Fruit fly (Drosophila melanogaster) whole organism, embryonic: ENCODE measurements around the gene Wdr92.

ENCODE experiments used
- CG10959 ChIP-seq: fragments of 200-800 bp; sonication (Bioruptor generic); IDR thresholded peaks from 2 replicates; pipeline ENCODE4 v1.3.6; 2022; ENCODE audit warnings: missing biosample characterization, missing genetic modification characterization
- CG16815 ChIP-seq: fragments of 200-800 bp; sonication (Bioruptor generic); optimal IDR thresholded peaks from 3 replicates; lab custom pipeline; 2017; ENCODE audit warnings: missing biosample characterization, mild to moderate bottlenecking, missing genetic modification characterization
- CG17359 ChIP-seq: fragments of 200-800 bp; sonication (Bioruptor generic); optimal IDR thresholded peaks from 3 replicates; lab custom pipeline; 2018; ENCODE audit warnings: missing biosample characterization, mild to moderate bottlenecking, missing genetic modification characterization, moderate library complexity
- CG18619 ChIP-seq: fragments of 200-800 bp; sonication (Bioruptor generic); optimal IDR thresholded peaks from 3 replicates; lab custom pipeline; 2017; ENCODE audit warnings: missing biosample characterization, mild to moderate bottlenecking, missing genetic modification characterization
- CG2120 ChIP-seq: fragments of 200-800 bp; sonication (Bioruptor generic); optimal IDR thresholded peaks from 3 replicates; lab custom pipeline; 2016; ENCODE audit warnings: missing biosample characterization, missing genetic modification characterization
- CG30403 ChIP-seq: fragments of 200-800 bp; sonication (Bioruptor generic); optimal IDR thresholded peaks from 3 replicates; lab custom pipeline; 2016; ENCODE audit warnings: missing biosample characterization, missing genetic modification characterization
- CG31224 ChIP-seq: fragments of 200-800 bp; sonication (Bioruptor generic); IDR thresholded peaks from 2 replicates; pipeline ENCODE4 v1.3.6; 2022; ENCODE audit warnings: missing biosample characterization, missing genetic modification characterization
- CG31365 ChIP-seq: fragments of 200-800 bp; sonication (Bioruptor generic); optimal IDR thresholded peaks from 2 replicates; lab custom pipeline; 2018; ENCODE audit warnings: missing biosample characterization, mild to moderate bottlenecking, missing genetic modification characterization
- CG31388 ChIP-seq: fragments of 200-800 bp; sonication (Bioruptor generic); optimal IDR thresholded peaks from 2 replicates; lab custom pipeline; 2016; ENCODE audit warnings: missing biosample characterization, missing genetic modification characterization
- CG32772 ChIP-seq: fragments of 200-800 bp; sonication (Bioruptor generic); IDR thresholded peaks from 2 replicates; pipeline ENCODE4 v1.3.6; 2022; ENCODE audit warnings: missing biosample characterization, missing genetic modification characterization
- CG34224 ChIP-seq: fragments of 200-800 bp; sonication (Bioruptor generic); IDR thresholded peaks from 3 replicates; pipeline ENCODE4 v1.3.6; 2022; ENCODE audit warnings: missing biosample characterization, missing genetic modification characterization; ENCODE audit not compliant: partially characterized antibody
- CG6175 ChIP-seq: fragments of 200-800 bp; sonication (Bioruptor generic); IDR thresholded peaks from 3 replicates; pipeline ENCODE4 v1.3.6; 2022; ENCODE audit warnings: missing biosample characterization, missing genetic modification characterization
- CG6654 ChIP-seq: fragments of 200-800 bp; sonication (Bioruptor generic); optimal IDR thresholded peaks from 2 replicates; lab custom pipeline; 2017; ENCODE audit warnings: missing biosample characterization, mild to moderate bottlenecking, missing genetic modification characterization
- CG8388 ChIP-seq: fragments of 200-800 bp; sonication (Bioruptor generic); optimal IDR thresholded peaks from 2 replicates; lab custom pipeline; 2019; ENCODE audit warnings: missing biosample characterization, mild to moderate bottlenecking, missing genetic modification characterization, moderate library complexity
- CHES-1-like ChIP-seq: fragments of 200-800 bp; sonication (Bioruptor generic); optimal IDR thresholded peaks from 2 replicates; lab custom pipeline; 2016; ENCODE audit warnings: missing biosample characterization, missing genetic modification characterization
- ERR ChIP-seq: fragments of 200-800 bp; sonication (Bioruptor generic); optimal IDR thresholded peaks from 2 replicates; lab custom pipeline; 2016; ENCODE audit warnings: missing biosample characterization, missing genetic modification characterization
- Ets65A ChIP-seq: fragments of 200-800 bp; sonication (Bioruptor generic); peaks from one replicate; lab custom pipeline; 2016; ENCODE audit warnings: missing biosample characterization, missing genetic modification characterization
- Fer2 ChIP-seq: fragments of 200-800 bp; sonication (Bioruptor generic); optimal IDR thresholded peaks from 2 replicates; lab custom pipeline; 2018; ENCODE audit warnings: missing biosample characterization, mild to moderate bottlenecking, missing genetic modification characterization, moderate library complexity
- GATAe ChIP-seq: fragments of 200-800 bp; sonication (Bioruptor generic); conservative IDR thresholded peaks from 2 replicates; pipeline ENCODE4 v1.3.6; 2022; ENCODE audit warnings: missing biosample characterization, missing genetic modification characterization
- HLHmδ ChIP-seq: fragments of 200-800 bp; sonication (Bioruptor generic); optimal IDR thresholded peaks from 2 replicates; lab custom pipeline; 2018; ENCODE audit warnings: missing biosample characterization, mild to moderate bottlenecking, missing genetic modification characterization, moderate library complexity
- HmgD ChIP-seq: fragments of 200-800 bp; sonication (Bioruptor generic); optimal IDR thresholded peaks from 3 replicates; lab custom pipeline; 2016; ENCODE audit warnings: missing biosample characterization, missing genetic modification characterization
- HmgZ ChIP-seq: fragments of 200-800 bp; sonication (Bioruptor generic); optimal IDR thresholded peaks from 2 replicates; lab custom pipeline; 2018; ENCODE audit warnings: missing biosample characterization, mild to moderate bottlenecking, missing genetic modification characterization
- MTF-1 ChIP-seq: fragments of 200-800 bp; sonication (Bioruptor generic); optimal IDR thresholded peaks from 2 replicates; lab custom pipeline; 2018; ENCODE audit warnings: missing biosample characterization, mild to moderate bottlenecking, missing genetic modification characterization, borderline replicate concordance
- Med ChIP-seq: fragments of 200-800 bp; sonication (Bioruptor generic); peaks from one replicate; lab custom pipeline; 2016; ENCODE audit warnings: missing biosample characterization, missing genetic modification characterization, mild to moderate bottlenecking, inconsistent platforms, moderate library complexity
- Nf-YB ChIP-seq: fragments of 200-800 bp; sonication (Bioruptor generic); optimal IDR thresholded peaks from 3 replicates; lab custom pipeline; 2019; ENCODE audit warnings: missing biosample characterization, mild to moderate bottlenecking, missing genetic modification characterization, moderate library complexity
- Rfx ChIP-seq: fragments of 200-800 bp; sonication (Bioruptor generic); IDR thresholded peaks from 2 replicates; pipeline ENCODE4 v1.3.6; 2022; ENCODE audit warnings: missing biosample characterization, missing genetic modification characterization
- Spps ChIP-seq: fragments of 200-800 bp; sonication (Bioruptor generic); optimal IDR thresholded peaks from 2 replicates; lab custom pipeline; 2018; ENCODE audit warnings: missing biosample characterization, mild to moderate bottlenecking, missing genetic modification characterization
- Trl ChIP-seq, 3 experiments: fragments of >200 bp in 2 of 3; fragments of 200-800 bp in 1 of 3; sonication (Bioruptor generic) in 1 of 3; optimal IDR thresholded peaks; 2 replicates in 1 of 3; 3 replicates in 2 of 3; lab custom pipeline; 2016 to 2017; ENCODE audit warnings: missing biosample characterization in 1 of 3, missing genetic modification characterization in 1 of 3
- Xrp1 ChIP-seq: fragments of 200-800 bp; sonication (Bioruptor generic); IDR thresholded peaks from 2 replicates; pipeline ENCODE4 v1.3.6; 2022; ENCODE audit warnings: missing biosample characterization, missing genetic modification characterization
- abd-A ChIP-seq: fragments of 200-800 bp; sonication (Bioruptor generic); optimal IDR thresholded peaks from 3 replicates; lab custom pipeline; 2019; ENCODE audit warnings: missing biosample characterization, mild to moderate bottlenecking, missing genetic modification characterization, moderate library complexity
- chinmo ChIP-seq: fragments of 200-800 bp; sonication (Bioruptor generic); IDR thresholded peaks from 4 replicates; pipeline ENCODE4 v1.3.6; 2022; ENCODE audit warnings: missing biosample characterization, missing genetic modification characterization; ENCODE audit not compliant: partially characterized antibody
- corto ChIP-seq: fragments of 200-800 bp; sonication (Bioruptor generic); optimal IDR thresholded peaks from 2 replicates; lab custom pipeline; 2016; ENCODE audit warnings: missing biosample characterization, mild to moderate bottlenecking, missing genetic modification characterization, moderate library complexity
- cwo ChIP-seq: fragments of 200-800 bp; sonication (Bioruptor generic); optimal IDR thresholded peaks from 3 replicates; lab custom pipeline; 2017; ENCODE audit warnings: missing biosample characterization, missing genetic modification characterization, mild to moderate bottlenecking, moderate library complexity, missing genetic modification reagents
- da ChIP-seq: fragments of 200-800 bp; sonication (Bioruptor generic); optimal IDR thresholded peaks from 2 replicates; lab custom pipeline; 2016; ENCODE audit warnings: missing biosample characterization, missing genetic modification characterization
- dmrt11E ChIP-seq: fragments of 200-800 bp; sonication (Bioruptor generic); optimal IDR thresholded peaks from 3 replicates; lab custom pipeline; 2018; ENCODE audit warnings: missing biosample characterization, mild to moderate bottlenecking, missing genetic modification characterization, moderate library complexity
- fd96Cb ChIP-seq: fragments of 200-800 bp; sonication (Bioruptor generic); optimal IDR thresholded peaks from 2 replicates; lab custom pipeline; 2018; ENCODE audit warnings: missing biosample characterization, mild to moderate bottlenecking, missing genetic modification characterization, moderate library complexity
- gcm ChIP-seq: fragments of 200-800 bp; sonication (Bioruptor generic); optimal IDR thresholded peaks from 2 replicates; lab custom pipeline; 2019; ENCODE audit warnings: missing biosample characterization, mild to moderate bottlenecking, missing genetic modification characterization, moderate library complexity
- gro ChIP-seq: fragments of 200-800 bp; sonication (Bioruptor generic); optimal IDR thresholded peaks from 2 replicates; lab custom pipeline; 2016; ENCODE audit warnings: missing biosample characterization, missing genetic modification characterization
- pan ChIP-seq, 4 experiments: fragments of >200 bp in 3 of 4; fragments of 200-800 bp in 1 of 4; sonication (Bioruptor generic) in 1 of 4; optimal IDR thresholded peaks in 3 of 4; IDR thresholded peaks in 1 of 4; 2 replicates each; pipeline versions ENCODE4 v1.3.6 to Lab custom; 2017 to 2022; ENCODE audit warnings: missing biosample characterization in 2 of 4, missing genetic modification characterization in 2 of 4, mixed read lengths in 1 of 4
- phol ChIP-seq: fragments of 200-800 bp; sonication (Bioruptor generic); optimal IDR thresholded peaks from 3 replicates; lab custom pipeline; 2018; ENCODE audit warnings: missing biosample characterization, mild to moderate bottlenecking, missing genetic modification characterization, moderate library complexity
- repo ChIP-seq: fragments of 200-800 bp; sonication (Bioruptor generic); optimal IDR thresholded peaks from 2 replicates; lab custom pipeline; 2016; ENCODE audit warnings: missing biosample characterization, missing genetic modification characterization
- rib ChIP-seq: fragments of 200-800 bp; sonication (Bioruptor generic); IDR thresholded peaks from 2 replicates; pipeline ENCODE4 v1.3.6; 2022; ENCODE audit warnings: missing biosample characterization, missing genetic modification characterization
- wek ChIP-seq: fragments of 200-800 bp; sonication (Bioruptor generic); optimal IDR thresholded peaks from 3 replicates; lab custom pipeline; 2018; ENCODE audit warnings: missing biosample characterization, mild to moderate bottlenecking, missing genetic modification characterization, moderate library complexity
- wor ChIP-seq: fragments of 200-800 bp; sonication (Bioruptor generic); IDR thresholded peaks from 2 replicates; pipeline ENCODE4 v1.3.6; 2022; ENCODE audit warnings: missing biosample characterization, missing genetic modification characterization

The Wdr92 gene

DNA sequence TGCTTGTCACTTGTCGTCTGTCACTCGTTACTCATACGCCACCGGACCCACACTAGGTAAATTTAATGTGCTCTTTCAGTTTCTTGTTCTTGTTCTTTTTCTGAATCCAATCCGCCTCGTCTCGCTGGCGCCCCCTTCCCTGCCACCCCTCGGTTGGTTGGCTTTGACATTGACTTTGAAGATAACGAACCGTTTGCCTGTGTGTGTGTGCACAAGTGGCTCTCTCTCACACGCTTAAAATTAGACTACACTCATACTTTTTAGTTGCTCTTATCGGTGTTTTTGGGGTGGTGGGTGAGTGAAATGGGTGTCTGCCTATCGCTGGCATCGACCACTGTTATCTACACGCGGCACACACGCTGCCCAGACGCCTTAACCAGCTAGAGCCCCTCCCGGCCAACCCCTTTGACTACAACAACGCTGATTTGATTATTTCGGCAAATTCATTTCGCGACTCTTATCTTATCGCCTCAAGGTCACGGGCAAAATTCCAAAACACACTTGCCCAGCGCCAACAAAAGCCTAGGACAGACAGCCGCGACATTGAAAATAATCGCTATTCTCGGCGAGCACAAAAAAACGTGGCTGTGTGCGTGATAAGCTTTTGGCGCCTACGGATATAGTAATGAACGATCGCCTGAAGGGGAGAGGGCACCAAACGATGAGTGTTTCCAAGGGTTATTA is 42.3 kb downstream of the Wdr92 start (continued):
- no peak for TF ChIP-seq fd96Cb
- peak; percentile 90 for TF ChIP-seq GATAe (GFP tag; lab: Robert Waterston, UW)
- TF ChIP-seq HmgZ (tag; lab: Kevin White, UChicago): peak; percentile 71
- no peak for TF ChIP-seq Nf-YB
- TF ChIP-seq gcm: no peak
- no peak for TF ChIP-seq CG30403 (GFP tag; lab: Kevin White, UChicago)
- TF ChIP-seq CHES-1-like (GFP tag; lab: Kevin White, UChicago): no peak
- TF ChIP-seq CG16815 (GFP tag; lab: Kevin White, UChicago): no peak
- no peak for TF ChIP-seq CG31365
- TF ChIP-seq CG8388 (GFP tag; lab: Kevin White, UChicago): no peak
- 0 out of 3 replicates have a peak, but pooled peaks have one; percentile 28 for TF ChIP-seq CG34224 (GFP tag; lab: Robert Waterston, UW)
- TF ChIP-seq dmrt11E (tag; lab: Kevin White, UChicago): no peak
- no peak for TF ChIP-seq CG6654 (GFP tag; lab: Kevin White, UChicago)
- no peak for TF ChIP-seq CG32772
- no peak for TF ChIP-seq CG6175
- TF ChIP-seq corto (GFP tag; lab: Kevin White, UChicago): peak; percentile 37
- peak; percentile 92 for TF ChIP-seq ERR (GFP tag; lab: Kevin White, UChicago)
- no peak for TF ChIP-seq pan (optimal IDR thresholded peaks at IDR 0.05; lab: Kevin White, UChicago)
- TF ChIP-seq pan (GFP tag; optimal IDR thresholded peaks at IDR 0.05 in 1 of 2, IDR thresholded peaks at IDR 0.05 in 1 of 2): no peak
- no peak for TF ChIP-seq HLHmδ (GFP tag; lab: Kevin White, UChicago)
- no peak for TF ChIP-seq Fer2
- TF ChIP-seq da (GFP tag; lab: Kevin White, UChicago): no peak
- no peak for TF ChIP-seq CG10959 (GFP tag; lab: Robert Waterston, UW)
- TF ChIP-seq wor: no peak
- peak; percentile 20; the same call in 1 of the 2 replicates for TF ChIP-seq Rfx (GFP tag; lab: Robert Waterston, UW)
- no peak for TF ChIP-seq CG17359
- TF ChIP-seq abd-A (tag; lab: Kevin White, UChicago): peak; percentile 18
- TF ChIP-seq MTF-1 (GFP tag; lab: Kevin White, UChicago): no peak
- TF ChIP-seq gro (GFP tag; lab: Kevin White, UChicago): peak; percentile 67
- TF ChIP-seq phol: no peak
- TF ChIP-seq CG31388 (GFP tag; lab: Kevin White, UChicago): no peak
- TF ChIP-seq Xrp1 (GFP tag; lab: Robert Waterston, UW): no peak
- TF ChIP-seq CG31224 (GFP tag; lab: Robert Waterston, UW): 0 out of 2 replicates have a peak, but pooled peaks have one; percentile 14
- peak; percentile 96 for TF ChIP-seq cwo (GFP tag; lab: Kevin White, UChicago)
- peak in 1 of 2 experiments; percentile 14 for TF ChIP-seq Trl (optimal IDR thresholded peaks at IDR 0.05; lab: Kevin White, UChicago)
- no peak for TF ChIP-seq Trl (GFP tag; optimal IDR thresholded peaks at IDR 0.05; lab: Kevin White, UChicago)
- TF ChIP-seq HmgD (GFP tag; lab: Kevin White, UChicago): no peak
- TF ChIP-seq CG18619: no peak
- no peak for TF ChIP-seq wek
- TF ChIP-seq Med: peak; percentile 79
- peak; percentile 57 for TF ChIP-seq Ets65A
- TF ChIP-seq CG2120 (GFP tag; lab: Kevin White, UChicago): no peak
- peak; percentile 74; the same call in 1 of the 4 replicates for TF ChIP-seq chinmo
- peak; percentile 98 for TF ChIP-seq rib
- no peak for TF ChIP-seq repo (GFP tag; lab: Kevin White, UChicago)
- TF ChIP-seq Spps: no peak
- TF ChIP-seq, all 482 proteins: peak for 51
